Fruit fly (Drosophila melanogaster) whole organism, pupa: ENCODE data around the gene alpha-Est4.

Experiments used
- CG13204 ChIP-seq: fragments of 200-800 bp; sonication (Bioruptor generic); optimal IDR thresholded peaks from 2 replicates; lab custom pipeline; 2018; ENCODE audit warnings: missing biosample characterization, mild to moderate bottlenecking, missing genetic modification characterization, moderate library complexity
- CG17806 ChIP-seq: fragments of 200-800 bp; sonication (Bioruptor generic); optimal IDR thresholded peaks from 2 replicates; lab custom pipeline; 2018; ENCODE audit warnings: missing biosample characterization, mild to moderate bottlenecking, missing genetic modification characterization, moderate library complexity
- CG8301 ChIP-seq: fragments of 200-800 bp; sonication (Bioruptor generic); optimal IDR thresholded peaks from 2 replicates; lab custom pipeline; 2018; ENCODE audit warnings: missing biosample characterization, mild to moderate bottlenecking, missing genetic modification characterization
- Snoo ChIP-seq: fragments of 200-800 bp; sonication (Bioruptor generic); optimal IDR thresholded peaks from 3 replicates; lab custom pipeline; 2017; ENCODE audit warnings: missing biosample characterization, mild to moderate bottlenecking, missing genetic modification characterization, inconsistent platforms

DNA sequence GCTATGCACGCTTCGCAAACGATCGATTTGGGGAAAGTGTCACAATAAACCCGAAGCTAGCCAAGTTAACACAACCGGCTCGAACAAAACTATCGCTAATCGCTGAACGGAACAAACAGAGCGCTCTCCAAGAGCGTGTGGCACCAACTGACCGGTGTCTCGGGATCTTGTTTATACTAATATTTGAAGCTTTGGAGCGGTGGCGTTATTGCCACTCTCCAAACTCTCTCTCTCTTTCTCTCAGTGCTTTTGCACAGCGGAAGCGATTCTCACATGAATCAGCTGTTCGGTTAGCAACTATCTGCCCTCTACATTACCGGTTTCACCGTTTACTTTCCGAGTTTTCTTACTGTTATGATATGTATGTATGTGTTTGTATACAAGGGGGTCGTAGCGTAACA, 47.0 kb downstream of the alpha-Est4 start:
- no peak for TF ChIP-seq CG8301 (tag; lab: Kevin White, UChicago)
- TF ChIP-seq CG13204 (GFP tag; lab: Kevin White, UChicago) = no peak
- no peak for TF ChIP-seq CG17806 (tag; lab: Kevin White, UChicago)
- TF ChIP-seq Snoo (tag; lab: Kevin White, UChicago) = no peak
